Worm (Caenorhabditis elegans): ENCODE data around the gene C10B5.3.

C10B5.3 gene

ce11 chrV:8609776-8610529, 22.0 kb upstream of the C10B5.3 start (continued):
- TF ChIP-seq hif-1 (tag; optimal IDR thresholded peaks at IDR 0.05): no peak
- TF ChIP-seq nhr-111 (GFP tag; optimal IDR thresholded peaks at IDR 0.05): no peak
- TF ChIP-seq nhr-42 (GFP tag; IDR thresholded peaks at IDR 0.05): no peak
- TF ChIP-seq nhr-77 (tag; optimal IDR thresholded peaks at IDR 0.05): no peak
- TF ChIP-seq madf-9 (GFP tag; conservative IDR thresholded peaks at IDR 0.05): no peak
- no peak for TF ChIP-seq Y5F2A.4 (GFP tag; optimal IDR thresholded peaks at IDR 0.05)
- TF ChIP-seq Y75B8A.6 (GFP tag; IDR thresholded peaks at IDR 0.05): no peak
- TF ChIP-seq ceh-44 (GFP tag; IDR thresholded peaks at IDR 0.05): no peak
- TF ChIP-seq lin-1 (GFP tag; IDR thresholded peaks at IDR 0.05): 0 out of 2 replicates have a peak, but pooled peaks have one; percentile 21
- TF ChIP-seq mdt-29 (GFP tag; IDR thresholded peaks at IDR 0.05): no peak
- no peak for TF ChIP-seq pqm-1 (tag; optimal IDR thresholded peaks at IDR 0.05)
- TF ChIP-seq aha-1 (tag): peak; percentile 93
- no peak for TF ChIP-seq lsy-2 (tag; optimal IDR thresholded peaks at IDR 0.05)
- TF ChIP-seq ama-1 (optimal IDR thresholded peaks at IDR 0.05): no peak
- TF ChIP-seq zip-11 (GFP tag; IDR thresholded peaks at IDR 0.05): no peak
- no peak for TF ChIP-seq nhr-11 (tag; optimal IDR thresholded peaks at IDR 0.05)
- TF ChIP-seq F44E2.7 (GFP tag; IDR thresholded peaks at IDR 0.05): no peak
- no peak for TF ChIP-seq zfp-2 (tag; optimal IDR thresholded peaks at IDR 0.05)
- TF ChIP-seq mxl-2 (GFP tag; conservative IDR thresholded peaks at IDR 0.05): no peak
- no peak for TF ChIP-seq zag-1 (tag; optimal IDR thresholded peaks at IDR 0.05)
- TF ChIP-seq snpc-4 (tag; optimal IDR thresholded peaks at IDR 0.05): no peak
- TF ChIP-seq lin-29 (GFP tag; IDR thresholded peaks at IDR 0.05): no peak
- no peak for TF ChIP-seq ZK546.5 (tag; optimal IDR thresholded peaks at IDR 0.05)
- TF ChIP-seq tra-1 (GFP tag; IDR thresholded peaks at IDR 0.05): no peak
- peak; percentile 79 for TF ChIP-seq mxl-3 (GFP tag; optimal IDR thresholded peaks at IDR 0.05)
- TF ChIP-seq nhr-41 (GFP tag; IDR thresholded peaks at IDR 0.05): no peak
- TF ChIP-seq saeg-2 (GFP tag; IDR thresholded peaks at IDR 0.05): no peak
- no peak for TF ChIP-seq lim-7 (GFP tag; IDR thresholded peaks at IDR 0.05)
- no peak for TF ChIP-seq ceh-62 (tag; optimal IDR thresholded peaks at IDR 0.05)
- TF ChIP-seq sdz-12 (GFP tag; optimal IDR thresholded peaks at IDR 0.05): no peak
- no peak for TF ChIP-seq madf-5 (GFP tag; IDR thresholded peaks at IDR 0.05)
- TF ChIP-seq nhr-10 (tag; optimal IDR thresholded peaks at IDR 0.05): no peak
- peak; percentile 10 to 60 for TF ChIP-seq mdl-1 (tag; optimal IDR thresholded peaks at IDR 0.05)
- TF ChIP-seq nhr-25 (tag; optimal IDR thresholded peaks at IDR 0.05; ENCODE audit: borderline replicate concordance, insufficient read depth): no peak
- no peak for TF ChIP-seq daf-8 (GFP tag; IDR thresholded peaks at IDR 0.05)
- peak; percentile 24; the same call in 1 of the 2 replicates for TF ChIP-seq egl-43 (GFP tag; IDR thresholded peaks at IDR 0.05)
- TF ChIP-seq nhr-28 (tag; optimal IDR thresholded peaks at IDR 0.05): peak; percentile 33
- no peak for TF ChIP-seq F26F4.8 (GFP tag; conservative IDR thresholded peaks at IDR 0.05)
- TF ChIP-seq F37D6.2 (tag; optimal IDR thresholded peaks at IDR 0.05): no peak
- TF ChIP-seq lin-38 (GFP tag; IDR thresholded peaks at IDR 0.05): peak; percentile 15; the same call in 1 of the 2 replicates
- no peak for TF ChIP-seq duxl-1 (tag; optimal IDR thresholded peaks at IDR 0.05; ENCODE audit: poor library complexity)
- TF ChIP-seq dpl-1 (GFP tag; optimal IDR thresholded peaks at IDR 0.05): no peak
- TF ChIP-seq dmd-8 (GFP tag; IDR thresholded peaks at IDR 0.05): no peak
- no peak for TF ChIP-seq arid-1 (GFP tag; conservative IDR thresholded peaks at IDR 0.05)
- TF ChIP-seq T26A8.4 (GFP tag; IDR thresholded peaks at IDR 0.05): no peak
- no peak for TF ChIP-seq nhr-6 (tag; optimal IDR thresholded peaks at IDR 0.05)
- no peak for TF ChIP-seq snpc-1.2 (GFP tag; IDR thresholded peaks at IDR 0.05)
- TF ChIP-seq nhr-48 (tag; optimal IDR thresholded peaks at IDR 0.05): no peak
- TF ChIP-seq ZK337.2 (GFP tag; IDR thresholded peaks at IDR 0.05): no peak
- TF ChIP-seq aly-2 (tag; optimal IDR thresholded peaks at IDR 0.05): no peak
- no peak for TF ChIP-seq php-3 (GFP tag; IDR thresholded peaks at IDR 0.05)

Measured in whole organism, L4 larva.